Fruit fly (Drosophila melanogaster): ENCODE results near the gene CG32182.

DNA sequence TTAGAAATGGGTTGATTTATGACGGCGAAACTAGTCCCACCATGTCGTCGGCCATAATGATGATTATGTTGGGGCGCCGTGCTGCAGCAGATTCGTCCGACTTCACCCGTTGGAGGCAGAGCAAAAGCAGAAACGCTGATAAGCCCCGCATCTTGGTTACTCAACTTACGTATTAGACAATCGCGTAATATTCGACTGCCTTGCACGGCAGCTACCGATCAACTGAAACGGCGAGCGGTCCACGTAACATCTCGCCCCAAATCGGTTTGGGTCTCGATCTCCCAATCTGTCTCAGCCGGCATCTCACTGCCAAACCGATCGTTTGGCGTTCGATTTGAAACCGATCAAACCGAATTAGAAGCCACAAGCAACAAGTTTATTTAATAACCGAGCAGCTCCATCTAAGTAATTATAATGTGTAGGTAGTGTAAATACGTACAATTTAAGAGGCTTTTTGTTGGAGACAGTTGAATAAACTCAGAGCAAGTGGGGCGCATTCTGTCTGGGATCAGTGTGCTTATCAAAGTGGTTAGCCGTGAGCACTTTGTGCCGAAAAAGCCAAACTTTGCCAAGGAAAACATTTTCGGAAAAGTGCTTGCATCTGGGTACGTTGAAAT lies 50.8 kb downstream of the CG32182 start, which contains the start of gene CG32191:
- TF ChIP-seq CG6276 (GFP tag; optimal IDR thresholded peaks at IDR 0.05): no peak
- TF ChIP-seq CG6808 (GFP tag; optimal IDR thresholded peaks at IDR 0.05): no peak
- TF ChIP-seq Hr39 (GFP tag; optimal IDR thresholded peaks at IDR 0.05): no peak
- no peak for TF ChIP-seq Sox102F (GFP tag; optimal IDR thresholded peaks at IDR 0.05)
- no peak for TF ChIP-seq cyc (GFP tag; optimal IDR thresholded peaks at IDR 0.05)
- TF ChIP-seq CG11294 (GFP tag; IDR thresholded peaks at IDR 0.05): no peak
- TF ChIP-seq Sox14 (GFP tag; optimal IDR thresholded peaks at IDR 0.05): no peak
- no peak for TF ChIP-seq salr (GFP tag; optimal IDR thresholded peaks at IDR 0.05)
- no peak for TF ChIP-seq CG11762 (GFP tag; optimal IDR thresholded peaks at IDR 0.05; ENCODE audit: insufficient read depth)
- TF ChIP-seq Eip93F (GFP tag; optimal IDR thresholded peaks at IDR 0.05): no peak

All from whole organism, prepupa.